Worm (Caenorhabditis elegans) whole organism, young adult: Measurements from ENCODE around the gene Y27F2A.11.

Experiments
- Y56A3A.18 ChIP-seq: fragments of 200-800 bp; sonication (Bioruptor generic); IDR thresholded peaks from 2 replicates; pipeline ENCODE4 v1.3.6; 2022; ENCODE audit warnings: missing genetic modification reagents, missing genetic modification characterization, missing compliant biosample characterization
- madf-8 ChIP-seq: fragments of 200-800 bp; sonication (Bioruptor generic); conservative IDR thresholded peaks from 2 replicates; pipeline ENCODE4 v1.3.6; 2022; ENCODE audit warnings: missing genetic modification reagents, missing genetic modification characterization, missing compliant biosample characterization
- tbx-9 ChIP-seq: sonication (generic microtip); optimal IDR thresholded peaks from 2 replicates; lab custom pipeline; 2016; ENCODE audit warnings: borderline replicate concordance, missing genetic modification characterization, inconsistent platforms, missing compliant biosample characterization

Y27F2A.11 gene

DNA sequence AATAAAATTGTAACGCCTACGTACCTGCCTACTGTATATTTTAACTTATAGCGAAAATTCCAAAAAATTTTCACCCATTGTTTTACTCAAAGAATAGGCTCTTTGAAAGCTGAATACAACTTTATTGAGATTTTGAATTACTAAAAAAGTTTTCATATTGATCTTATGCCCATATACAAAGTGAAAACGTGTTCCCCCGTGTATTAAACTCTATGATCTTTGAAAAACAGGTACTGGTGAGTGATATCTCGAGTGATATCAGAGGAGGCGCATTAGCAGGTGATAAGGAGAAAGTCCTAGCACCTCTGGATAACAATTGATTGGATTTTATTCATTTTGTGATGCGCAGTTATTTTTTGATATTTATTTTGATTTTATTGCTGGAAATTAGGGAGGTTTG, 51.1 kb downstream of the Y27F2A.11 start, which contains the start of gene C17F4.3:
Gene C17F4.3, plus strand, starts transcription at position 301 of the 400 bp plus-strand sequence.
- no peak for TF ChIP-seq Y56A3A.18
- TF ChIP-seq madf-8 (GFP tag; lab: Robert Waterston, UW): no peak
- TF ChIP-seq tbx-9 (tag; lab: Kevin White, UChicago): no peak
- TF ChIP-seq, all 124 proteins: peak for 0
